Worm (Caenorhabditis elegans) whole organism, mixed stage, embryonic: ENCODE data around the gene txt-10.

Experiments
- M03D4.4 ChIP-seq: sonication (generic microtip); optimal IDR thresholded peaks from 2 replicates; lab custom pipeline; 2017; ENCODE audit warnings: mild to moderate bottlenecking, missing genetic modification characterization, missing compliant biosample characterization
- bed-3 ChIP-seq: fragments of 200-800 bp; sonication (Bioruptor generic); optimal IDR thresholded peaks from 3 replicates; lab custom pipeline; 2018; ENCODE audit warnings: mild to moderate bottlenecking, missing genetic modification characterization, moderate library complexity, missing compliant biosample characterization
- blmp-1 ChIP-seq: fragments of 150-350 bp; optimal IDR thresholded peaks from 2 replicates; lab custom pipeline; 2014; ENCODE audit warnings: missing biosample characterization, missing genetic modification characterization
- ceh-39 ChIP-seq: fragments of 150-350 bp; optimal IDR thresholded peaks from 2 replicates; lab custom pipeline; 2014; ENCODE audit warnings: missing biosample characterization, missing genetic modification characterization
- ceh-43 ChIP-seq: fragments of 200-800 bp; sonication (Bioruptor generic); optimal IDR thresholded peaks from 2 replicates; lab custom pipeline; 2018; ENCODE audit warnings: mild to moderate bottlenecking, missing genetic modification characterization, moderate library complexity, missing compliant biosample characterization
- ceh-83 ChIP-seq: fragments of 200-800 bp; sonication (Bioruptor generic); optimal IDR thresholded peaks from 2 replicates; lab custom pipeline; 2018; ENCODE audit warnings: mild to moderate bottlenecking, missing genetic modification characterization, missing compliant biosample characterization
- ces-1 ChIP-seq: fragments of 150-350 bp; optimal IDR thresholded peaks from 2 replicates; lab custom pipeline; 2014; ENCODE audit warnings: missing biosample characterization, missing genetic modification reagents, missing genetic modification characterization
- cnd-1 ChIP-seq: fragments of 200-800 bp; sonication (Bioruptor generic); optimal IDR thresholded peaks from 2 replicates; lab custom pipeline; 2018; ENCODE audit warnings: mild to moderate bottlenecking, missing genetic modification characterization, missing compliant biosample characterization
- drap-1 ChIP-seq: fragments of 200-800 bp; sonication (Bioruptor generic); optimal IDR thresholded peaks from 3 replicates; lab custom pipeline; 2018; ENCODE audit warnings: mild to moderate bottlenecking, missing genetic modification characterization, missing compliant biosample characterization
- elt-1 ChIP-seq: sonication (generic microtip); optimal IDR thresholded peaks from 2 replicates; lab custom pipeline; 2017; ENCODE audit warnings: missing genetic modification characterization, mild to moderate bottlenecking, missing compliant biosample characterization, antibody characterized with exemption, moderate library complexity, borderline replicate concordance; ENCODE audit not compliant: insufficient read depth
- elt-3 ChIP-seq: fragments of 150-350 bp; optimal IDR thresholded peaks from 2 replicates; lab custom pipeline; 2014; ENCODE audit warnings: missing biosample characterization, missing genetic modification characterization
- flh-1 ChIP-seq: fragments of 200-800 bp; sonication (Bioruptor generic); optimal IDR thresholded peaks from 2 replicates; lab custom pipeline; 2018; ENCODE audit warnings: mild to moderate bottlenecking, missing genetic modification characterization, moderate library complexity, missing compliant biosample characterization
- ham-2 ChIP-seq: fragments of 200-800 bp; sonication (Bioruptor generic); optimal IDR thresholded peaks from 2 replicates; lab custom pipeline; 2018; ENCODE audit warnings: mild to moderate bottlenecking, missing genetic modification characterization, missing compliant biosample characterization
- hlh-1 ChIP-seq: fragments of 150-350 bp; optimal IDR thresholded peaks from 2 replicates; lab custom pipeline; 2014; ENCODE audit warnings: missing biosample characterization, missing genetic modification reagents, missing genetic modification characterization
- lin-13 ChIP-seq: fragments of 150-350 bp; optimal IDR thresholded peaks from 2 replicates; lab custom pipeline; 2014; ENCODE audit warnings: missing biosample characterization, missing genetic modification characterization
- lin-32 ChIP-seq: fragments of 200-800 bp; sonication (Bioruptor generic); optimal IDR thresholded peaks from 2 replicates; lab custom pipeline; 2018; ENCODE audit warnings: mild to moderate bottlenecking, missing genetic modification characterization, missing compliant biosample characterization
- lsy-2 ChIP-seq: fragments of 150-350 bp; optimal IDR thresholded peaks from 2 replicates; lab custom pipeline; 2014; ENCODE audit warnings: missing biosample characterization, missing genetic modification characterization
- mab-5 ChIP-seq: fragments of 150-350 bp; optimal IDR thresholded peaks from 2 replicates; lab custom pipeline; 2014; ENCODE audit warnings: missing biosample characterization, missing genetic modification characterization
- mep-1 ChIP-seq: fragments of 150-350 bp; optimal IDR thresholded peaks from 2 replicates; lab custom pipeline; 2017; ENCODE audit warnings: missing biosample characterization, missing genetic modification reagents, missing genetic modification characterization, inconsistent platforms
- mls-2 ChIP-seq: sonication (generic microtip); optimal IDR thresholded peaks from 2 replicates; lab custom pipeline; 2016; ENCODE audit warnings: mild to moderate bottlenecking, missing genetic modification characterization, moderate library complexity, missing compliant biosample characterization
- nhr-12 ChIP-seq: fragments of 150-350 bp; optimal IDR thresholded peaks from 2 replicates; lab custom pipeline; 2014; ENCODE audit warnings: missing biosample characterization, missing genetic modification characterization
- nhr-2 ChIP-seq: fragments of 150-350 bp; optimal IDR thresholded peaks from 2 replicates; lab custom pipeline; 2014; ENCODE audit warnings: missing biosample characterization, missing genetic modification characterization
- nhr-28 ChIP-seq: fragments of 150-350 bp; optimal IDR thresholded peaks from 2 replicates; lab custom pipeline; 2014; ENCODE audit warnings: missing biosample characterization, missing genetic modification characterization
- nhr-76 ChIP-seq: sonication (generic microtip); optimal IDR thresholded peaks from 2 replicates; lab custom pipeline; 2017; ENCODE audit warnings: missing biosample characterization, missing genetic modification characterization
- sem-2 ChIP-seq: fragments of 200-800 bp; sonication (Bioruptor generic); optimal IDR thresholded peaks from 2 replicates; lab custom pipeline; 2018; ENCODE audit warnings: mild to moderate bottlenecking, missing genetic modification characterization, missing compliant biosample characterization
- snpc-4 ChIP-seq: fragments of 150-350 bp; optimal IDR thresholded peaks from 2 replicates; lab custom pipeline; 2014; ENCODE audit warnings: missing biosample characterization, missing genetic modification characterization
- sptf-1 ChIP-seq: sonication (generic microtip); optimal IDR thresholded peaks from 2 replicates; lab custom pipeline; 2017; ENCODE audit warnings: mild to moderate bottlenecking, missing genetic modification characterization, moderate library complexity, missing compliant biosample characterization
- tbx-8 ChIP-seq: fragments of 200-800 bp; sonication (Bioruptor generic); optimal IDR thresholded peaks from 2 replicates; lab custom pipeline; 2018; ENCODE audit warnings: mild to moderate bottlenecking, missing genetic modification characterization, moderate library complexity, missing compliant biosample characterization
- unc-120 ChIP-seq: sonication (generic microtip); optimal IDR thresholded peaks from 2 replicates; lab custom pipeline; 2017; ENCODE audit warnings: missing genetic modification characterization, missing compliant biosample characterization; ENCODE audit not compliant: poor library complexity, severe bottlenecking
- unc-39 ChIP-seq: fragments of 150-350 bp; optimal IDR thresholded peaks from 2 replicates; lab custom pipeline; 2014; ENCODE audit warnings: missing biosample characterization, missing genetic modification characterization
- unc-62 ChIP-seq: fragments of 150-350 bp; optimal IDR thresholded peaks from 2 replicates; lab custom pipeline; 2014; ENCODE audit warnings: missing biosample characterization, missing genetic modification reagents, missing genetic modification characterization
- zip-8 ChIP-seq: fragments of 150-350 bp; optimal IDR thresholded peaks from 2 replicates; lab custom pipeline; 2014; ENCODE audit warnings: missing biosample characterization, missing genetic modification characterization
- ztf-11 ChIP-seq: fragments of 150-350 bp; optimal IDR thresholded peaks from 2 replicates; lab custom pipeline; 2014; ENCODE audit warnings: missing biosample characterization, missing genetic modification characterization

txt-10 gene

ce11 chrV:10578226-10578625 is 45.6 kb upstream of the txt-10 start, which contains the start of gene mics-1:
Gene mics-1 (minus strand): TSS chrV:10578326.
- TF ChIP-seq ham-2, result no peak
- no peak for TF ChIP-seq blmp-1
- TF ChIP-seq ztf-11 (tag; lab: Kevin White, UChicago), result no peak
- TF ChIP-seq elt-3 (tag; lab: Kevin White, UChicago), result no peak
- TF ChIP-seq nhr-2 (tag; lab: Kevin White, UChicago), result no peak
- no peak for TF ChIP-seq hlh-1 (tag; lab: Kevin White, UChicago)
- no peak for TF ChIP-seq ceh-43 (GFP tag; lab: Kevin White, UChicago)
- TF ChIP-seq unc-62 (GFP tag; lab: Kevin White, UChicago), result no peak
- no peak for TF ChIP-seq lin-13 (tag; lab: Kevin White, UChicago)
- no peak for TF ChIP-seq nhr-12
- TF ChIP-seq flh-1, result no peak
- no peak for TF ChIP-seq zip-8 (tag; lab: Kevin White, UChicago)
- TF ChIP-seq mep-1 (tag; lab: Kevin White, UChicago), result no peak
- TF ChIP-seq, all 35 proteins: peak for 0

ce11 chrV:10576319-10576718 is 43.7 kb upstream of the txt-10 start, which contains the start of gene vps-54:
Gene vps-54 (minus strand): TSS chrV:10576419.
- TF ChIP-seq sem-2 (GFP tag; lab: Kevin White, UChicago) (no peak), ceh-83 (GFP tag; lab: Kevin White, UChicago) (no peak), cnd-1 (tag; lab: Kevin White, UChicago) (no peak), lin-13 (tag; lab: Kevin White, UChicago) (no peak), M03D4.4 (tag; lab: Kevin White, UChicago) (no peak), ces-1 (GFP tag; lab: Kevin White, UChicago) (no peak), lin-32 (GFP tag; lab: Kevin White, UChicago) (no peak), elt-3 (tag; lab: Kevin White, UChicago) (no peak), blmp-1 (no peak), sptf-1 (tag; lab: Kevin White, UChicago) (no peak), lsy-2 (tag; lab: Kevin White, UChicago) (no peak), unc-39 (tag; lab: Kevin White, UChicago) (no peak), mls-2 (no peak), nhr-12 (no peak), nhr-76 (no peak), nhr-28 (tag; lab: Kevin White, UChicago) (no peak), mab-5 (no peak), unc-120 (tag; lab: Kevin White, UChicago) (no peak), bed-3 (GFP tag; lab: Kevin White, UChicago) (no peak), hlh-1 (tag; lab: Kevin White, UChicago) (no peak)

- TF ChIP-seq ztf-11 (tag; lab: Kevin White, UChicago) (no peak), unc-62 (GFP tag; lab: Kevin White, UChicago) (no peak), ham-2 (no peak), tbx-8 (GFP tag; lab: Kevin White, UChicago) (no peak)
Observed at ce11 chrV:10574197-10574596, 41.6 kb upstream of the txt-10 start.

- TF ChIP-seq unc-62 (GFP tag; lab: Kevin White, UChicago) (no peak), mls-2 (no peak), ces-1 (GFP tag; lab: Kevin White, UChicago) (no peak), ceh-39 (tag; lab: Kevin White, UChicago) (no peak), snpc-4 (tag; lab: Kevin White, UChicago) (no peak), ztf-11 (tag; lab: Kevin White, UChicago) (no peak), mab-5 (no peak), nhr-2 (tag; lab: Kevin White, UChicago) (no peak), drap-1 (no peak), ceh-83 (GFP tag; lab: Kevin White, UChicago) (no peak), hlh-1 (tag; lab: Kevin White, UChicago) (no peak), zip-8 (tag; lab: Kevin White, UChicago) (no peak)
Observed at ce11 chrV:10572614-10573013, 40.0 kb upstream of the txt-10 start, which contains the start of gene del-6. Gene del-6 (plus strand): TSS chrV:10572914.

- TF ChIP-seq tbx-8 (GFP tag; lab: Kevin White, UChicago) (no peak), elt-1 (tag; lab: Kevin White, UChicago) (no peak), ham-2 (no peak), unc-120 (tag; lab: Kevin White, UChicago) (no peak), elt-3 (tag; lab: Kevin White, UChicago) (no peak), unc-39 (tag; lab: Kevin White, UChicago) (no peak), cnd-1 (tag; lab: Kevin White, UChicago) (no peak), sptf-1 (tag; lab: Kevin White, UChicago) (no peak), ceh-43 (GFP tag; lab: Kevin White, UChicago) (no peak), mep-1 (tag; lab: Kevin White, UChicago) (no peak), mab-5 (no peak), flh-1 (no peak), lin-13 (tag; lab: Kevin White, UChicago) (no peak), M03D4.4 (tag; lab: Kevin White, UChicago) (no peak), drap-1 (no peak), sem-2 (GFP tag; lab: Kevin White, UChicago) (no peak)
Observed at ce11 chrV:10571523-10571922, 38.9 kb upstream of the txt-10 start.
